Worm (Caenorhabditis elegans) whole organism, mixed stage, embryonic: Measurements from ENCODE around the gene madf-3.

ENCODE experiments used
- M03D4.4 ChIP-seq: sonication (generic microtip); optimal IDR thresholded peaks from 2 replicates; lab custom pipeline; 2017; ENCODE audit warnings: mild to moderate bottlenecking, missing genetic modification characterization, missing compliant biosample characterization
- bed-3 ChIP-seq: fragments of 200-800 bp; sonication (Bioruptor generic); optimal IDR thresholded peaks from 3 replicates; lab custom pipeline; 2018; ENCODE audit warnings: mild to moderate bottlenecking, missing genetic modification characterization, moderate library complexity, missing compliant biosample characterization
- blmp-1 ChIP-seq: fragments of 150-350 bp; optimal IDR thresholded peaks from 2 replicates; lab custom pipeline; 2014; ENCODE audit warnings: missing biosample characterization, missing genetic modification characterization
- ceh-39 ChIP-seq: fragments of 150-350 bp; optimal IDR thresholded peaks from 2 replicates; lab custom pipeline; 2014; ENCODE audit warnings: missing biosample characterization, missing genetic modification characterization
- ceh-43 ChIP-seq: fragments of 200-800 bp; sonication (Bioruptor generic); optimal IDR thresholded peaks from 2 replicates; lab custom pipeline; 2018; ENCODE audit warnings: mild to moderate bottlenecking, missing genetic modification characterization, moderate library complexity, missing compliant biosample characterization
- ceh-83 ChIP-seq: fragments of 200-800 bp; sonication (Bioruptor generic); optimal IDR thresholded peaks from 2 replicates; lab custom pipeline; 2018; ENCODE audit warnings: mild to moderate bottlenecking, missing genetic modification characterization, missing compliant biosample characterization
- ces-1 ChIP-seq: fragments of 150-350 bp; optimal IDR thresholded peaks from 2 replicates; lab custom pipeline; 2014; ENCODE audit warnings: missing biosample characterization, missing genetic modification reagents, missing genetic modification characterization
- cnd-1 ChIP-seq: fragments of 200-800 bp; sonication (Bioruptor generic); optimal IDR thresholded peaks from 2 replicates; lab custom pipeline; 2018; ENCODE audit warnings: mild to moderate bottlenecking, missing genetic modification characterization, missing compliant biosample characterization
- drap-1 ChIP-seq: fragments of 200-800 bp; sonication (Bioruptor generic); optimal IDR thresholded peaks from 3 replicates; lab custom pipeline; 2018; ENCODE audit warnings: mild to moderate bottlenecking, missing genetic modification characterization, missing compliant biosample characterization
- elt-1 ChIP-seq: sonication (generic microtip); optimal IDR thresholded peaks from 2 replicates; lab custom pipeline; 2017; ENCODE audit warnings: missing genetic modification characterization, mild to moderate bottlenecking, missing compliant biosample characterization, antibody characterized with exemption, moderate library complexity, borderline replicate concordance; ENCODE audit not compliant: insufficient read depth
- elt-3 ChIP-seq: fragments of 150-350 bp; optimal IDR thresholded peaks from 2 replicates; lab custom pipeline; 2014; ENCODE audit warnings: missing biosample characterization, missing genetic modification characterization
- flh-1 ChIP-seq: fragments of 200-800 bp; sonication (Bioruptor generic); optimal IDR thresholded peaks from 2 replicates; lab custom pipeline; 2018; ENCODE audit warnings: mild to moderate bottlenecking, missing genetic modification characterization, moderate library complexity, missing compliant biosample characterization
- ham-2 ChIP-seq: fragments of 200-800 bp; sonication (Bioruptor generic); optimal IDR thresholded peaks from 2 replicates; lab custom pipeline; 2018; ENCODE audit warnings: mild to moderate bottlenecking, missing genetic modification characterization, missing compliant biosample characterization
- hlh-1 ChIP-seq: fragments of 150-350 bp; optimal IDR thresholded peaks from 2 replicates; lab custom pipeline; 2014; ENCODE audit warnings: missing biosample characterization, missing genetic modification reagents, missing genetic modification characterization
- lin-13 ChIP-seq: fragments of 150-350 bp; optimal IDR thresholded peaks from 2 replicates; lab custom pipeline; 2014; ENCODE audit warnings: missing biosample characterization, missing genetic modification characterization
- lin-32 ChIP-seq: fragments of 200-800 bp; sonication (Bioruptor generic); optimal IDR thresholded peaks from 2 replicates; lab custom pipeline; 2018; ENCODE audit warnings: mild to moderate bottlenecking, missing genetic modification characterization, missing compliant biosample characterization
- lsy-2 ChIP-seq: fragments of 150-350 bp; optimal IDR thresholded peaks from 2 replicates; lab custom pipeline; 2014; ENCODE audit warnings: missing biosample characterization, missing genetic modification characterization
- mab-5 ChIP-seq: fragments of 150-350 bp; optimal IDR thresholded peaks from 2 replicates; lab custom pipeline; 2014; ENCODE audit warnings: missing biosample characterization, missing genetic modification characterization
- mep-1 ChIP-seq: fragments of 150-350 bp; optimal IDR thresholded peaks from 2 replicates; lab custom pipeline; 2017; ENCODE audit warnings: missing biosample characterization, missing genetic modification reagents, missing genetic modification characterization, inconsistent platforms
- nhr-12 ChIP-seq: fragments of 150-350 bp; optimal IDR thresholded peaks from 2 replicates; lab custom pipeline; 2014; ENCODE audit warnings: missing biosample characterization, missing genetic modification characterization
- nhr-2 ChIP-seq: fragments of 150-350 bp; optimal IDR thresholded peaks from 2 replicates; lab custom pipeline; 2014; ENCODE audit warnings: missing biosample characterization, missing genetic modification characterization
- nhr-237 ChIP-seq: fragments of 150-350 bp; optimal IDR thresholded peaks from 2 replicates; lab custom pipeline; 2014; ENCODE audit warnings: missing biosample characterization, missing genetic modification characterization
- nhr-28 ChIP-seq: fragments of 150-350 bp; optimal IDR thresholded peaks from 2 replicates; lab custom pipeline; 2014; ENCODE audit warnings: missing biosample characterization, missing genetic modification characterization
- nhr-76 ChIP-seq: sonication (generic microtip); optimal IDR thresholded peaks from 2 replicates; lab custom pipeline; 2017; ENCODE audit warnings: missing biosample characterization, missing genetic modification characterization
- sem-2 ChIP-seq: fragments of 200-800 bp; sonication (Bioruptor generic); optimal IDR thresholded peaks from 2 replicates; lab custom pipeline; 2018; ENCODE audit warnings: mild to moderate bottlenecking, missing genetic modification characterization, missing compliant biosample characterization
- snpc-4 ChIP-seq: fragments of 150-350 bp; optimal IDR thresholded peaks from 2 replicates; lab custom pipeline; 2014; ENCODE audit warnings: missing biosample characterization, missing genetic modification characterization
- sptf-1 ChIP-seq: sonication (generic microtip); optimal IDR thresholded peaks from 2 replicates; lab custom pipeline; 2017; ENCODE audit warnings: mild to moderate bottlenecking, missing genetic modification characterization, moderate library complexity, missing compliant biosample characterization
- tbx-8 ChIP-seq: fragments of 200-800 bp; sonication (Bioruptor generic); optimal IDR thresholded peaks from 2 replicates; lab custom pipeline; 2018; ENCODE audit warnings: mild to moderate bottlenecking, missing genetic modification characterization, moderate library complexity, missing compliant biosample characterization
- unc-120 ChIP-seq: sonication (generic microtip); optimal IDR thresholded peaks from 2 replicates; lab custom pipeline; 2017; ENCODE audit warnings: missing genetic modification characterization, missing compliant biosample characterization; ENCODE audit not compliant: poor library complexity, severe bottlenecking
- unc-39 ChIP-seq: fragments of 150-350 bp; optimal IDR thresholded peaks from 2 replicates; lab custom pipeline; 2014; ENCODE audit warnings: missing biosample characterization, missing genetic modification characterization
- unc-62 ChIP-seq: fragments of 150-350 bp; optimal IDR thresholded peaks from 2 replicates; lab custom pipeline; 2014; ENCODE audit warnings: missing biosample characterization, missing genetic modification reagents, missing genetic modification characterization
- ztf-11 ChIP-seq: fragments of 150-350 bp; optimal IDR thresholded peaks from 2 replicates; lab custom pipeline; 2014; ENCODE audit warnings: missing biosample characterization, missing genetic modification characterization

madf-3 gene

DNA sequence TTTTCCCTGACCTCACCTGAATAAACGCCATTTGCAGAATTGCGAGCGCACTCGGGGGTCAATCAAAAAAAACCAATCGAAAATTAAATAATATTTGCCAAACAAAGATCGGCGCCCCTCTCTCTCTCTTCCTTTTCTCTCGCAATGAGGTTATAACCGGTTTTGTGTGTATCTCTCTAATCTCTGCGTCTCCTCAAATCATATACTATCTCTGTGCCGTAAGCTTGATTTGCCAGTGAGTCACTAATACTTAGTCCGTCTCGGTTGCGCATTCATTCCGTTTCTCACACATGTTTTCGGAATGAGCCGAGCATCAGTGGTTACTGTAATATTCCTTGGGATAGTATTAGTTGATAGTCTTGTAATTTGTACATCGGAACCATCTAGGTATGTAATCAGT is 27.5 kb downstream of the madf-3 start:
- TF ChIP-seq snpc-4 (tag; lab: Kevin White, UChicago) (no peak), lin-13 (tag; lab: Kevin White, UChicago) (no peak), nhr-12 (tag; lab: Kevin White, UChicago) (no peak), tbx-8 (GFP tag; lab: Kevin White, UChicago) (no peak), unc-39 (no peak), bed-3 (GFP tag; lab: Kevin White, UChicago) (no peak), M03D4.4 (tag; lab: Kevin White, UChicago) (no peak), ceh-43 (GFP tag; lab: Kevin White, UChicago) (no peak), sptf-1 (tag; lab: Kevin White, UChicago) (no peak), nhr-2 (tag; lab: Kevin White, UChicago) (no peak), mep-1 (tag; lab: Kevin White, UChicago) (no peak), ztf-11 (tag; lab: Kevin White, UChicago) (no peak)

DNA sequence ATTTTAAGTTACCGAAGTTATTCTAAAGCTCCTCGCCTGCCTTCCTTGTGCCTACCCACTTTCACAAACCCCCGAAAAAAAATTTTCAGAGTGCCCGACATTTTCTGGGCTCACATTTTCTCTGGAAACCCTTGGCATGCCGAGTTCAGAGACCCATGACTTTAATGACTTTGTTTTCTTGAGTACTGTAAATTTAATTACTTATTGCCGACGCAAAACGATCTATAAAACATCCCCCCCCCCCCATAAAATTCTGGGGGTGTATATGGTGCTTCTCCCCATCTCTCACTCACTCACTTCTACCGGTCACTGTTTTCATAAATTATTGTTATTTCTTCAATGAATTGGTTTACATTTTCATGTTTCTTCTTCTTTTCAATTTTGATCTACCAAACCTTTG is 33.4 kb downstream of the madf-3 start, which contains the start of gene try-9:
Gene try-9 (plus strand): TSS at position 301 of the 400 bp plus-strand sequence.
- TF ChIP-seq unc-62 (GFP tag; lab: Kevin White, UChicago) (no peak), unc-39 (no peak), nhr-12 (tag; lab: Kevin White, UChicago) (no peak), ceh-43 (GFP tag; lab: Kevin White, UChicago) (no peak), nhr-28 (tag; lab: Kevin White, UChicago) (no peak), lin-32 (GFP tag; lab: Kevin White, UChicago) (no peak), M03D4.4 (tag; lab: Kevin White, UChicago) (no peak)

DNA sequence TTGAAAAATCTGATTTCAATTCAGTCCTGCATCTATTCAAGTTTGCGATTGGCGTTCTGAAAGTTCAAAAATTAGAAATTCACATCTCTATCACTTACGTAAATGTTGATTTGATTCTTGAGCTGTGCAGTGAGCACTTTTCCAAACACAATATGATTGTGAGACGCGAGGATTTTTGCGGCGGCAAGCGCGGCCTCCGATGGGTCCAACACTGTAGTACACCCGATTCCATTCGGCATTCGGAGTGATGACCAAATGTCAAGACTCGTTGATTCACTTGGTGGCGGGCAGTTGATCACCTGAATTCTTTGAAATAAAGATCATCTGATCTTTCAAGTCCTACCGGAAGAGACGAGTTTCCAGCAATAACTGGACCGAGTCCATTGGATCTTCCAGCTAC is 35.2 kb downstream of the madf-3 start:
- TF ChIP-seq hlh-1 (tag; lab: Kevin White, UChicago) (no peak), ceh-83 (no peak), flh-1 (GFP tag; lab: Kevin White, UChicago) (no peak)

DNA sequence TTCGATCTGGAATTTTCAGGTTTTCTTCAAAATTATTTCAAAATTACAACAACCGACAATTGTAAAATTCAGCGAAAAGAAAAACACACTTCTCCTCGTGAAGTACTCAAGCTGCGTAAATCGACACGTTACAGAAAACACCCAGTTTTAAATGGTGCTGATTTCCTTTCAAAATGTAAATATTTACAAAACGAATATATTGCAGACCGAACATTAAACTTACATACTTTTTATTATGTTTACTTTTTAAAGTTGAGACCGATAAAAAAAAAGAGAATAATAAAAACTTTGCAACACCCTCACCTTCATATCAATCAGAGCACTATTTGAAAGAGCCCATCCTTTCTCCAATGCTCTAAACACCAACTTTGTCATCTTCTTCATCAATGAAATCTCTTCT is 36.3 kb downstream of the madf-3 start:
- TF ChIP-seq elt-1 (tag; lab: Kevin White, UChicago) (no peak), ztf-11 (tag; lab: Kevin White, UChicago) (no peak), unc-120 (tag; lab: Kevin White, UChicago) (no peak), lin-32 (GFP tag; lab: Kevin White, UChicago) (no peak), sptf-1 (tag; lab: Kevin White, UChicago) (no peak), flh-1 (GFP tag; lab: Kevin White, UChicago) (no peak), cnd-1 (tag; lab: Kevin White, UChicago) (no peak), ceh-43 (GFP tag; lab: Kevin White, UChicago) (no peak), nhr-237 (tag; lab: Kevin White, UChicago) (no peak), tbx-8 (GFP tag; lab: Kevin White, UChicago) (no peak), unc-39 (no peak)

DNA sequence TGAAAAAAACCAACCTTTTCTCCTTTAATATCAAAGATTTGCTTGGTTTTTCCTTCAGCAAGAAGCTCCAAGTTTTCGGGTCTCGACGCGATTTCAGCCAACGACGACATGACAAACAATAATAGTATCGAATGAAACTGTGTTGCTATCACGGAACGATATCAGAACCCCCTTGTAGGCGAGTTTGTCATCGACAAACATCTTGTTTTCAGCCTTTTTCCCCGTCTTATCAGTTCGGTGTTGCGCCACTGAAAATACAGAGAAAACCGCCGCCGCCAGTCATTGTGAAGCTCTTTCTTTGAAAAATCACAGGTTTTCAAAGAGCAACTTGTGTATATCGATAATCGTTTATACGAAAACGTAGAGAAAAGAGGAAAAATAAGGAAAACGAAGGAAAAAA is 37.9 kb downstream of the madf-3 start, which contains the start of gene paic-1:
Gene paic-1 (minus strand): TSS at position 120 of the 400 bp plus-strand sequence.
- TF ChIP-seq bed-3 (GFP tag; lab: Kevin White, UChicago) (no peak), nhr-76 (no peak), ceh-39 (tag; lab: Kevin White, UChicago) (no peak), ham-2 (GFP tag; lab: Kevin White, UChicago) (no peak), flh-1 (GFP tag; lab: Kevin White, UChicago) (no peak), elt-3 (tag; lab: Kevin White, UChicago) (no peak)

DNA sequence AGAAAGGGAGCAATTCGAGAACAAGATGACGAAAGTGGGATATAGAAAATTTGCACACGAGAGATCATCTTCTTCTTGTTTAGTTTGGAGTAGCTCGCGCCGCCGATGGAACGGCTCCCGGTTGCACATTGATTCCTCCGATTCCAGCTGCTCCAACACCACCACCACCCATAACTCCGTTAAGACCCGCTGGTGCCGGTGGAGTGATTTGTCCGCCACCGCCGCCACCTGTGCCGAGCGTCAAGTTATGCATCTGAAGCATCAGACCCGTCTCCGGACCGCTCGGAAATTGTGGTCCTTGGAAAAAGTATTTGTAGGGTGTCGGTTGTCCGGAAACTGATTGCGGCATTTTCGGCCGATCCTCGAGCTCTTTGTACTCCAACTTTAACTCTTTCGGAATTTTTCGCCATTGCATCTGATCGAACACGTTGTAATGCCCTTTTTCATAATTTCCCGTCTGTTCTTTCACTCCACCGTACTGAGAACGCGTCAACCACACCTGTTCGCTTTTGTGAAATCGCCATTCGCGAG is 38.4 kb downstream of the madf-3 start:
- TF ChIP-seq drap-1 (GFP tag; lab: Kevin White, UChicago) (no peak), elt-1 (tag; lab: Kevin White, UChicago) (no peak), nhr-12 (tag; lab: Kevin White, UChicago) (no peak), ceh-43 (GFP tag; lab: Kevin White, UChicago) (no peak), hlh-1 (tag; lab: Kevin White, UChicago) (no peak), lsy-2 (tag; lab: Kevin White, UChicago) (no peak), nhr-2 (tag; lab: Kevin White, UChicago) (no peak), blmp-1 (tag; lab: Kevin White, UChicago) (no peak), lin-13 (tag; lab: Kevin White, UChicago) (no peak), ces-1 (GFP tag; lab: Kevin White, UChicago) (no peak), elt-3 (tag; lab: Kevin White, UChicago) (no peak), cnd-1 (tag; lab: Kevin White, UChicago) (no peak), bed-3 (GFP tag; lab: Kevin White, UChicago) (no peak), sem-2 (no peak), snpc-4 (tag; lab: Kevin White, UChicago) (no peak), nhr-237 (tag; lab: Kevin White, UChicago) (no peak), mab-5 (no peak)
- TF ChIP-seq, all 35 proteins: peak for 0
